Fruit fly (Drosophila melanogaster): ENCODE measurements around the gene vilya.

Gene vilya

dm6 chrX:2698064-2698894 is 28.2 kb upstream of the vilya start, which contains the start of the genes Spg7 and Lint-O (continued):
- TF ChIP-seq CG18262 (tag; optimal IDR thresholded peaks at IDR 0.05): no peak
- TF ChIP-seq CG14860 (GFP tag; IDR thresholded peaks at IDR 0.05; ENCODE audit: partially characterized antibody): peak; percentile 36; the same call in 2 of the 3 replicates
- TF ChIP-seq Awh (GFP tag; IDR thresholded peaks at IDR 0.05): no peak
- TF ChIP-seq CG34224 (GFP tag; IDR thresholded peaks at IDR 0.05; ENCODE audit: partially characterized antibody): peak; percentile 83
- TF ChIP-seq CG18011 (GFP tag; optimal IDR thresholded peaks at IDR 0.05): no peak
- TF ChIP-seq CG32772 (GFP tag; IDR thresholded peaks at IDR 0.05): no peak
- TF ChIP-seq MTF-1 (GFP tag; optimal IDR thresholded peaks at IDR 0.05; ENCODE audit: borderline replicate concordance): no peak
- TF ChIP-seq inv (GFP tag; IDR thresholded peaks at IDR 0.05; ENCODE audit: partially characterized antibody): peak; percentile 53
- no peak for TF ChIP-seq NC2β (GFP tag; optimal IDR thresholded peaks at IDR 0.05)
- no peak for TF ChIP-seq E2f1 (GFP tag; IDR thresholded peaks at IDR 0.05)
- peak; percentile 79 for TF ChIP-seq Dref (GFP tag; IDR thresholded peaks at IDR 0.05)
- TF ChIP-seq BtbVII (GFP tag; optimal IDR thresholded peaks at IDR 0.05): no peak
- TF ChIP-seq CG33213 (GFP tag; optimal IDR thresholded peaks at IDR 0.05): no peak
- peak; percentile 52 for TF ChIP-seq sens (GFP tag)
- TF ChIP-seq cato (GFP tag; optimal IDR thresholded peaks at IDR 0.05; ENCODE audit: borderline replicate concordance): no peak
- TF ChIP-seq CG10543 (GFP tag; optimal IDR thresholded peaks at IDR 0.05): no peak
- TF ChIP-seq CG10274 (GFP tag; optimal IDR thresholded peaks at IDR 0.05): no peak
- TF ChIP-seq lov (optimal IDR thresholded peaks at IDR 0.05): no peak
- TF ChIP-seq lov (GFP tag; IDR thresholded peaks at IDR 0.05): no peak
- no peak for TF ChIP-seq mirr (GFP tag; optimal IDR thresholded peaks at IDR 0.05)
- TF ChIP-seq CrebB (tag; optimal IDR thresholded peaks at IDR 0.05): no peak
- TF ChIP-seq CG10462 (GFP tag; optimal IDR thresholded peaks at IDR 0.05): no peak
- no peak for TF ChIP-seq CG1792 (GFP tag; optimal IDR thresholded peaks at IDR 0.05)
- TF ChIP-seq C15 (GFP tag; IDR thresholded peaks at IDR 0.05): no peak
- no peak for TF ChIP-seq Rx (GFP tag; IDR thresholded peaks at IDR 0.05)
- TF ChIP-seq CG6791 (GFP tag; IDR thresholded peaks at IDR 0.05; ENCODE audit: partially characterized antibody): peak; percentile 82
- no peak for TF ChIP-seq D19A (tag; optimal IDR thresholded peaks at IDR 0.05)
- TF ChIP-seq MESR4 (GFP tag; optimal IDR thresholded peaks at IDR 0.05): no peak
- TF ChIP-seq zfh1 (GFP tag; IDR thresholded peaks at IDR 0.05): no peak
- no peak for TF ChIP-seq CG10267 (tag; optimal IDR thresholded peaks at IDR 0.05)
- TF ChIP-seq CTCF (GFP tag; optimal IDR thresholded peaks at IDR 0.05): no peak
- no peak for TF ChIP-seq CG12236 (GFP tag; optimal IDR thresholded peaks at IDR 0.05)
- TF ChIP-seq Hey (tag; optimal IDR thresholded peaks at IDR 0.05): no peak
- no peak for TF ChIP-seq gcm (GFP tag; optimal IDR thresholded peaks at IDR 0.05)
- TF ChIP-seq CoRest (tag; optimal IDR thresholded peaks at IDR 0.05): no peak
- 0 out of 3 replicates have a peak, but pooled peaks have one; percentile 34 for TF ChIP-seq mld (GFP tag; IDR thresholded peaks at IDR 0.05; ENCODE audit: partially characterized antibody)
- no peak for TF ChIP-seq sima (GFP tag; optimal IDR thresholded peaks at IDR 0.05)
- no peak for TF ChIP-seq CG32767 (GFP tag; IDR thresholded peaks at IDR 0.05)
- TF ChIP-seq CG31388 (GFP tag; optimal IDR thresholded peaks at IDR 0.05): no peak
- TF ChIP-seq az2 (GFP tag; optimal IDR thresholded peaks at IDR 0.05): no peak
- TF ChIP-seq CG16815 (GFP tag; optimal IDR thresholded peaks at IDR 0.05): no peak
- no peak for TF ChIP-seq CG12155 (GFP tag; optimal IDR thresholded peaks at IDR 0.05)
- TF ChIP-seq Ptx1 (GFP tag; IDR thresholded peaks at IDR 0.05): no peak
- TF ChIP-seq exex (tag; optimal IDR thresholded peaks at IDR 0.05): no peak
- peak; percentile 50; the same call in 2 of the 3 replicates for TF ChIP-seq Doc3 (GFP tag; IDR thresholded peaks at IDR 0.05; ENCODE audit: partially characterized antibody)
- no peak for TF ChIP-seq crp (GFP tag; optimal IDR thresholded peaks at IDR 0.05)
- TF ChIP-seq CG15601 (tag; optimal IDR thresholded peaks at IDR 0.05): no peak
- TF ChIP-seq Jarid2 (GFP tag; optimal IDR thresholded peaks at IDR 0.05): no peak
- TF ChIP-seq Side (GFP tag; optimal IDR thresholded peaks at IDR 0.05): no peak
- TF ChIP-seq ash1 (GFP tag; optimal IDR thresholded peaks at IDR 0.05): no peak
